Fruit fly (Drosophila melanogaster): ENCODE measurements around the gene Elp1.

DNA sequence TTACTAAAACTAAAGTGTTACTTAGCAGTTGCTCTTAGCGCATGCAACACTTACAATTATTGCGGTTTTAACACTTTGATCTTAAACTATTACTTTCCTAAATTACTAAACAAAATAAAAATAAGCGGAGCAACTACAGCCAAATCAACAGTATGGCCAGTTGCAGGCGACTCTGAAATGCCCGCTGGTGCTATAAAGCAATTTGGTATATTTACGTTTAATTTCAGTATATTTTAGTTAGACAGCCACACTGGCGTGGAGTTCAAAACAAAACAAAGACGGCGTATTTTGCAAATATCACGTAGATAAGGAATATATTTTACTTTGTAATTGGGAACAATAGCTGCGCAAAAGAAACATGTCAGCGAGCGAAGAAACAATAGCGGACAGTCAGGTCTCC, 28.7 kb downstream of the Elp1 start, which contains the start of the genes Taf12 and Ho:
- TF ChIP-seq HLH3B (GFP tag; IDR thresholded peaks at IDR 0.05) (no peak), sc (optimal IDR thresholded peaks at IDR 0.05) (no peak), sc (GFP tag; optimal IDR thresholded peaks at IDR 0.05) (no peak), ase (GFP tag; IDR thresholded peaks at IDR 0.05) (no peak), E2f2 (GFP tag; IDR thresholded peaks at IDR 0.05) (peak; percentile 75), pita (GFP tag; optimal IDR thresholded peaks at IDR 0.05) (no peak), peb (GFP tag; IDR thresholded peaks at IDR 0.05) (no peak)
